Worm (Caenorhabditis elegans) whole organism, L2 larva: Measurements from ENCODE around the gene F09C6.10.
"Not testable (repeated sequence)": the region's sequence is repeated elsewhere in the genome, so short reads cannot be mapped to it uniquely, and the experiment has no call there.

Source experiments
- R02D3.7 ChIP-seq: fragments of 150-350 bp; optimal IDR thresholded peaks from 2 replicates; lab custom pipeline; 2014; ENCODE audit warnings: missing biosample characterization, missing genetic modification characterization
- Y55F3AM.14 ChIP-seq: fragments of 200-800 bp; sonication (Bioruptor generic); optimal IDR thresholded peaks from 2 replicates; lab custom pipeline; 2018; ENCODE audit warnings: mild to moderate bottlenecking, missing genetic modification characterization, missing compliant biosample characterization
- alr-1 ChIP-seq: fragments of 150-350 bp; optimal IDR thresholded peaks from 2 replicates; lab custom pipeline; 2014; ENCODE audit warnings: missing biosample characterization, missing genetic modification characterization
- ama-1 ChIP-seq: fragments of 150-350 bp; optimal IDR thresholded peaks from 2 replicates; lab custom pipeline; 2018; ENCODE audit warnings: inconsistent platforms
- ceh-16 ChIP-seq: fragments of 150-350 bp; optimal IDR thresholded peaks from 2 replicates; lab custom pipeline; 2014; ENCODE audit warnings: missing biosample characterization, missing genetic modification characterization
- crh-2 ChIP-seq: sonication (generic microtip); optimal IDR thresholded peaks from 2 replicates; lab custom pipeline; 2017; ENCODE audit warnings: missing biosample characterization, missing genetic modification characterization
- dmd-4 ChIP-seq: sonication (generic microtip); optimal IDR thresholded peaks from 2 replicates; lab custom pipeline; 2017; ENCODE audit warnings: missing biosample characterization, missing genetic modification characterization
- egl-27 ChIP-seq: sonication (generic microtip); optimal IDR thresholded peaks from 3 replicates; lab custom pipeline; 2017; ENCODE audit warnings: missing biosample characterization, missing genetic modification reagents, missing genetic modification characterization
- elt-3 ChIP-seq: sonication (generic microtip); optimal IDR thresholded peaks from 2 replicates; lab custom pipeline; 2017; ENCODE audit warnings: missing biosample characterization, missing genetic modification characterization
- lin-11 ChIP-seq: fragments of 150-350 bp; sonication (generic microtip); optimal IDR thresholded peaks from 2 replicates; lab custom pipeline; 2014; ENCODE audit warnings: missing biosample characterization, missing genetic modification characterization, inconsistent platforms, mixed read lengths
- lin-13 ChIP-seq: fragments of 150-350 bp; optimal IDR thresholded peaks from 2 replicates; lab custom pipeline; 2014; ENCODE audit warnings: missing biosample characterization, missing genetic modification reagents, missing genetic modification characterization
- lsy-2 ChIP-seq, 2 experiments: fragments of 150-350 bp in 1 of 2; sonication (generic microtip) in 1 of 2; optimal IDR thresholded peaks; 2 replicates each; lab custom pipeline; 2014 to 2017; ENCODE audit warnings: missing biosample characterization in 2 of 2, missing genetic modification characterization in 2 of 2
- mab-5 ChIP-seq: fragments of 150-350 bp; optimal IDR thresholded peaks from 2 replicates; lab custom pipeline; 2014; ENCODE audit warnings: missing biosample characterization, missing genetic modification characterization
- mdl-1 ChIP-seq, 2 experiments: fragments of 150-350 bp in 1 of 2; sonication (generic microtip) in 1 of 2; optimal IDR thresholded peaks; 2 replicates each; lab custom pipeline; 2017; ENCODE audit warnings: missing biosample characterization in 2 of 2, missing genetic modification characterization in 2 of 2
- nhr-10 ChIP-seq: sonication (generic microtip); optimal IDR thresholded peaks from 2 replicates; lab custom pipeline; 2017; ENCODE audit warnings: missing biosample characterization, missing genetic modification characterization
- nhr-12 ChIP-seq: fragments of 150-350 bp; optimal IDR thresholded peaks from 2 replicates; lab custom pipeline; 2014; ENCODE audit warnings: missing biosample characterization, missing genetic modification characterization
- nhr-21 ChIP-seq: fragments of 150-350 bp; optimal IDR thresholded peaks from 2 replicates; lab custom pipeline; 2014; ENCODE audit warnings: missing biosample characterization, missing genetic modification characterization
- nhr-23 ChIP-seq: fragments of 150-350 bp; optimal IDR thresholded peaks from 2 replicates; lab custom pipeline; 2014; ENCODE audit warnings: missing biosample characterization, missing genetic modification reagents, missing genetic modification characterization
- nhr-237 ChIP-seq: fragments of 150-350 bp; optimal IDR thresholded peaks from 2 replicates; lab custom pipeline; 2014; ENCODE audit warnings: missing biosample characterization, missing genetic modification characterization
- nhr-25 ChIP-seq: fragments of 150-350 bp; sonication (generic microtip); optimal IDR thresholded peaks from 3 replicates; lab custom pipeline; 2014; ENCODE audit warnings: missing biosample characterization, missing genetic modification characterization
- nhr-6 ChIP-seq: fragments of 150-350 bp; optimal IDR thresholded peaks from 2 replicates; lab custom pipeline; 2014; ENCODE audit warnings: missing biosample characterization, missing genetic modification characterization
- nhr-77 ChIP-seq: fragments of 150-350 bp; optimal IDR thresholded peaks from 2 replicates; lab custom pipeline; 2014; ENCODE audit warnings: missing biosample characterization, missing genetic modification characterization
- sem-4 ChIP-seq: fragments of 150-350 bp; optimal IDR thresholded peaks from 2 replicates; lab custom pipeline; 2014; ENCODE audit warnings: missing biosample characterization, missing genetic modification reagents, missing genetic modification characterization
- skn-1 ChIP-seq: sonication (generic microtip); optimal IDR thresholded peaks from 2 replicates; lab custom pipeline; 2017; ENCODE audit warnings: missing biosample characterization, missing genetic modification characterization
- sma-3 ChIP-seq: sonication (generic microtip); optimal IDR thresholded peaks from 2 replicates; lab custom pipeline; 2016; ENCODE audit warnings: missing genetic modification reagents, missing genetic modification characterization, missing compliant biosample characterization
- snpc-4 ChIP-seq: fragments of 150-350 bp; optimal IDR thresholded peaks from 2 replicates; lab custom pipeline; 2014; ENCODE audit warnings: missing biosample characterization, missing genetic modification characterization
- unc-39 ChIP-seq: fragments of 150-350 bp; optimal IDR thresholded peaks from 2 replicates; lab custom pipeline; 2014; ENCODE audit warnings: missing biosample characterization, missing genetic modification characterization
- unc-55 ChIP-seq: fragments of 150-350 bp; sonication (generic microtip); optimal IDR thresholded peaks from 3 replicates; lab custom pipeline; 2014; ENCODE audit warnings: missing biosample characterization, missing genetic modification reagents, missing genetic modification characterization
- zag-1 ChIP-seq: fragments of 150-350 bp; optimal IDR thresholded peaks from 2 replicates; lab custom pipeline; 2014; ENCODE audit warnings: missing biosample characterization, missing genetic modification characterization
- ztf-1 ChIP-seq: fragments of 200-800 bp; sonication (Bioruptor generic); conservative IDR thresholded peaks from 2 replicates; pipeline ENCODE4 v1.3.6; 2022; ENCODE audit warnings: missing genetic modification characterization, missing compliant biosample characterization
- ztf-11 ChIP-seq: sonication (generic microtip); optimal IDR thresholded peaks from 2 replicates; lab custom pipeline; 2017; ENCODE audit warnings: missing biosample characterization, missing genetic modification characterization
- ztf-4 ChIP-seq: fragments of 150-350 bp; optimal IDR thresholded peaks from 2 replicates; lab custom pipeline; 2014; ENCODE audit warnings: missing biosample characterization, missing genetic modification characterization

Gene F09C6.10

ce11 chrV:16949609-16950008 lies 33.6 kb upstream of the F09C6.10 start, which contains the start of gene fbxa-111:
Gene fbxa-111, minus strand, starts transcription at chrV:16949709.
- TF ChIP-seq nhr-12 (tag; lab: Kevin White, UChicago); nhr-25; mab-5: not testable (repeated sequence)

- TF ChIP-seq ztf-11 (tag; lab: Kevin White, UChicago); lin-11 (tag; lab: Kevin White, UChicago); lin-13 (GFP tag; lab: Kevin White, UChicago): not testable (repeated sequence)
These were observed 32.0 kb upstream of the F09C6.10 start, which contains the start of gene fbxa-112 for ce11 chrV:16948011-16948410. Gene fbxa-112, minus strand, starts transcription at chrV:16948111.

- not testable (repeated sequence) for TF ChIP-seq zag-1 (tag; lab: Kevin White, UChicago); elt-3 (tag; lab: Kevin White, UChicago); lin-13 (GFP tag; lab: Kevin White, UChicago)
These were observed 22.8 kb upstream of the F09C6.10 start, which contains the start of gene fbxa-148 for ce11 chrV:16938731-16939130. Gene fbxa-148, plus strand, starts transcription at chrV:16939031.

- TF ChIP-seq lin-13 (GFP tag; lab: Kevin White, UChicago): no peak
- no peak for TF ChIP-seq R02D3.7 (tag; lab: Kevin White, UChicago)
- no peak for TF ChIP-seq snpc-4
- TF ChIP-seq ztf-4 (tag; lab: Kevin White, UChicago): no peak
- TF ChIP-seq zag-1 (tag; lab: Kevin White, UChicago): no peak
- TF ChIP-seq lsy-2 (tag; optimal IDR thresholded peaks at IDR 0.05; lab: Kevin White, UChicago): no peak
- no peak for TF ChIP-seq mdl-1 (tag; optimal IDR thresholded peaks at IDR 0.05; lab: Kevin White, UChicago)
These were observed 11.4 kb upstream of the F09C6.10 start, which contains the start of gene Y102A5C.36 for ce11 chrV:16927345-16927744. Gene Y102A5C.36, minus strand, starts transcription at chrV:16927445.

- TF ChIP-seq nhr-237 (tag; lab: Kevin White, UChicago): no peak
- TF ChIP-seq R02D3.7 (tag; lab: Kevin White, UChicago): no peak
- no peak for TF ChIP-seq nhr-10 (tag; lab: Kevin White, UChicago)
- no peak for TF ChIP-seq nhr-77 (tag; lab: Kevin White, UChicago)
- no peak for TF ChIP-seq ztf-1 (GFP tag; lab: Robert Waterston, UW)
- TF ChIP-seq dmd-4 (tag; lab: Kevin White, UChicago): no peak
- TF ChIP-seq sem-4 (tag; lab: Kevin White, UChicago): no peak
- no peak for TF ChIP-seq unc-39 (tag; lab: Kevin White, UChicago)
- TF ChIP-seq mdl-1 (tag; optimal IDR thresholded peaks at IDR 0.05; lab: Kevin White, UChicago): no peak
- TF ChIP-seq lin-13 (GFP tag; lab: Kevin White, UChicago): no peak
- no peak for TF ChIP-seq sma-3 (GFP tag; lab: Kevin White, UChicago)
- no peak for TF ChIP-seq skn-1 (tag; lab: Kevin White, UChicago)
- TF ChIP-seq nhr-21 (tag; lab: Kevin White, UChicago): no peak
These were observed 6.0 kb upstream of the F09C6.10 start, which contains the start of gene Y102A5C.4 for ce11 chrV:16921952-16922351. Gene Y102A5C.4, plus strand, starts transcription at chrV:16922252.

- TF ChIP-seq snpc-4 (no peak), sma-3 (GFP tag; lab: Kevin White, UChicago) (no peak), ama-1 (lab: Kevin White, UChicago) (no peak), lin-13 (GFP tag; lab: Kevin White, UChicago) (no peak), elt-3 (tag; lab: Kevin White, UChicago) (no peak), egl-27 (tag; lab: Kevin White, UChicago) (no peak), nhr-23 (tag; lab: Kevin White, UChicago) (no peak)
These were observed 3.7 kb upstream of the F09C6.10 start for ce11 chrV:16919675-16920074.

ce11 chrV:16918378-16918777 lies 2.4 kb upstream of the F09C6.10 start, which contains the start of the genes fbxa-206 and Y102A5C.2:
Gene fbxa-206, minus strand, starts transcription at chrV:16918478.
Gene Y102A5C.2, plus strand, starts transcription at chrV:16918731.
- TF ChIP-seq crh-2 (no peak), nhr-21 (tag; lab: Kevin White, UChicago) (no peak), R02D3.7 (tag; lab: Kevin White, UChicago) (no peak), ceh-16 (tag; lab: Kevin White, UChicago) (no peak), Y55F3AM.14 (GFP tag; lab: Kevin White, UChicago) (no peak), unc-55 (GFP tag; lab: Kevin White, UChicago) (no peak), nhr-25 (no peak), nhr-12 (tag; lab: Kevin White, UChicago) (no peak), nhr-6 (tag; lab: Kevin White, UChicago) (no peak), ztf-4 (tag; lab: Kevin White, UChicago) (no peak), alr-1 (no peak)
